Worm (Caenorhabditis elegans): ENCODE measurements around the gene K03B4.4.

ce11 chrV:4637153-4637552 lies 44.6 kb upstream of the K03B4.4 start:
- TF ChIP-seq pes-1 (GFP tag; IDR thresholded peaks at IDR 0.05) (no peak), scrt-1 (GFP tag; IDR thresholded peaks at IDR 0.05) (no peak), F13C5.2 (tag; optimal IDR thresholded peaks at IDR 0.05) (no peak), tbx-37 (GFP tag; conservative IDR thresholded peaks at IDR 0.05) (no peak), ama-1 (optimal IDR thresholded peaks at IDR 0.05) (no peak), hnd-1 (tag; optimal IDR thresholded peaks at IDR 0.05) (no peak), B0310.2 (tag; optimal IDR thresholded peaks at IDR 0.05) (no peak), flt-1 (GFP tag; IDR thresholded peaks at IDR 0.05) (no peak), ets-7 (tag; optimal IDR thresholded peaks at IDR 0.05) (no peak), hmg-4 (GFP tag; optimal IDR thresholded peaks at IDR 0.05) (no peak), sea-1 (GFP tag; conservative IDR thresholded peaks at IDR 0.05) (no peak), ceh-36 (tag; optimal IDR thresholded peaks at IDR 0.05) (no peak), aly-1 (tag; optimal IDR thresholded peaks at IDR 0.05) (no peak)

Measured in whole organism, early embryonic.